Worm (Caenorhabditis elegans): Measurements from ENCODE around the gene cpg-4.

DNA sequence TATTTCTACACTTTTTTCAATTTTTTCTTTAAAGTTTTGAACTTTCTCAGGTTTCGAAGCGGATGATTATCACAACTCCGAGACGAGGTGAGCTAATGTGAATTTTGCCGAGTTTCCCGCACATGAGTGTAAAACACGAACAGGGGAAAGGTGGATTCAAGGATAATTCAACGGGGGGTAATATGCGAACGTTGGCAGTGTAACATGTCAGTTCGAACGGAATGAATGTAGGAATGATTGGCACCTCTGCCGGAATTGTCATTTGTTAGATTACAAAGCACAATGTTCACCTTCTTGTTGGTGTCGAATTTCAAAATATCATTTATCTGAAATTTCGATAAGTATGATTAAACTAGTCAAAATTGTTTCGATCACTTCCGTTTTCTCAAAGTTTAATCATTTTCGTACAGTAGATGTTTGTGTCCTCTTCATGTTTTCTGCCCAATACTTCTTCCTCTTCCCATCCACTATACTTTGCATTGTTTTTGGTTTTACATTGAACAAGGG lies 22.8 kb downstream of the cpg-4 start, which contains the start of gene picc-1:
- TF ChIP-seq lsy-2 (tag; optimal IDR thresholded peaks at IDR 0.05) (peak in 1 of 2 experiments; percentile 32), nhr-77 (tag; optimal IDR thresholded peaks at IDR 0.05) (no peak), snpc-4 (tag; optimal IDR thresholded peaks at IDR 0.05) (no peak), zag-1 (tag; optimal IDR thresholded peaks at IDR 0.05) (no peak), unc-55 (GFP tag; optimal IDR thresholded peaks at IDR 0.05) (no peak), ztf-11 (tag; optimal IDR thresholded peaks at IDR 0.05) (no peak), elt-1 (tag; optimal IDR thresholded peaks at IDR 0.05) (no peak), blmp-1 (tag; optimal IDR thresholded peaks at IDR 0.05; ENCODE audit: insufficient read depth) (no peak), nhr-237 (tag; optimal IDR thresholded peaks at IDR 0.05) (no peak), mdl-1 (tag; optimal IDR thresholded peaks at IDR 0.05) (no peak), skn-1 (tag; optimal IDR thresholded peaks at IDR 0.05) (no peak)

Data from whole organism, L2 larva.